Worm (Caenorhabditis elegans) whole organism, L4 larva: ENCODE measurements around the gene pcrg-1.

ENCODE experiments used
- D1046.2 ChIP-seq: fragments of 200-800 bp; sonication (Bioruptor generic); IDR thresholded peaks from 2 replicates; pipeline ENCODE4 v1.3.6; 2022; ENCODE audit warnings: missing genetic modification characterization, missing compliant biosample characterization
- F44E2.7 ChIP-seq: fragments of 200-800 bp; sonication (Bioruptor generic); IDR thresholded peaks from 2 replicates; pipeline ENCODE4 v2.1.2; 2022; ENCODE audit warnings: missing genetic modification characterization, missing compliant biosample characterization
- F49E8.2 ChIP-seq: sonication (generic microtip); optimal IDR thresholded peaks from 2 replicates; lab custom pipeline; 2016; ENCODE audit warnings: missing compliant biosample characterization, mild to moderate bottlenecking, missing genetic modification characterization, borderline replicate concordance
- R02D3.7 ChIP-seq: fragments of 150-350 bp; sonication (generic microtip); optimal IDR thresholded peaks from 3 replicates; lab custom pipeline; 2014; ENCODE audit warnings: missing biosample characterization, missing genetic modification characterization
- T26A8.4 ChIP-seq: fragments of 200-800 bp; sonication (Bioruptor generic); IDR thresholded peaks from 2 replicates; pipeline ENCODE4 v1.3.6; 2022; ENCODE audit warnings: missing genetic modification characterization, missing compliant biosample characterization
- Y5F2A.4 ChIP-seq: fragments of 200-800 bp; sonication (Bioruptor generic); optimal IDR thresholded peaks from 2 replicates; lab custom pipeline; 2018; ENCODE audit warnings: mild to moderate bottlenecking, missing genetic modification characterization, missing compliant biosample characterization
- Y75B8A.6 ChIP-seq: fragments of 200-800 bp; sonication (Bioruptor generic); IDR thresholded peaks from 2 replicates; pipeline ENCODE4 v1.3.6; 2022; ENCODE audit warnings: missing genetic modification reagents, missing genetic modification characterization, missing compliant biosample characterization
- aha-1 ChIP-seq: fragments of 150-350 bp; peaks from one replicate; lab custom pipeline; 2014; ENCODE audit warnings: missing biosample characterization, missing genetic modification characterization
- ama-1 ChIP-seq: fragments of 150-350 bp; optimal IDR thresholded peaks from 2 replicates; lab custom pipeline; 2014; ENCODE audit warnings: inconsistent platforms, mixed read lengths
- attf-4 ChIP-seq: sonication (generic microtip); optimal IDR thresholded peaks from 3 replicates; lab custom pipeline; 2017; ENCODE audit warnings: missing biosample characterization, missing genetic modification characterization
- ceh-44 ChIP-seq: fragments of 200-800 bp; sonication (Bioruptor generic); IDR thresholded peaks from 2 replicates; pipeline ENCODE4 v1.3.6; 2022; ENCODE audit warnings: missing genetic modification reagents, missing genetic modification characterization, missing compliant biosample characterization
- ceh-62 ChIP-seq: sonication (generic microtip); optimal IDR thresholded peaks from 2 replicates; lab custom pipeline; 2017; ENCODE audit warnings: missing biosample characterization, missing genetic modification characterization
- ces-1 ChIP-seq: fragments of 150-350 bp; sonication (generic microtip); optimal IDR thresholded peaks from 4 replicates; lab custom pipeline; 2014; ENCODE audit warnings: missing biosample characterization, missing genetic modification reagents, missing genetic modification characterization
- cey-2 ChIP-seq: sonication (generic microtip); optimal IDR thresholded peaks from 3 replicates; lab custom pipeline; 2017; ENCODE audit warnings: missing genetic modification characterization, mild to moderate bottlenecking, missing compliant biosample characterization, antibody characterized with exemption, borderline replicate concordance; ENCODE audit not compliant: insufficient read depth
- dmd-6 ChIP-seq: fragments of 200-800 bp; sonication (Bioruptor generic); IDR thresholded peaks from 2 replicates; pipeline ENCODE4 v1.3.6; 2022; ENCODE audit warnings: missing genetic modification reagents, missing genetic modification characterization, missing compliant biosample characterization
- dmd-8 ChIP-seq: fragments of 200-800 bp; sonication (Bioruptor generic); IDR thresholded peaks from 2 replicates; pipeline ENCODE4 v1.3.6; 2022; ENCODE audit warnings: missing genetic modification characterization, missing compliant biosample characterization
- dmd-9 ChIP-seq: fragments of 200-800 bp; sonication (Bioruptor generic); IDR thresholded peaks from 2 replicates; pipeline ENCODE4 v1.3.6; 2022; ENCODE audit warnings: missing genetic modification reagents, missing genetic modification characterization, missing compliant biosample characterization
- duxl-1 ChIP-seq: sonication (generic microtip); optimal IDR thresholded peaks from 2 replicates; lab custom pipeline; 2016; ENCODE audit warnings: mild to moderate bottlenecking, missing genetic modification characterization, moderate library complexity, missing compliant biosample characterization; ENCODE audit not compliant: poor library complexity
- dve-1 ChIP-seq: sonication (generic microtip); optimal IDR thresholded peaks from 2 replicates; lab custom pipeline; 2017; ENCODE audit warnings: antibody characterized with exemption, mild to moderate bottlenecking, missing genetic modification characterization, missing compliant biosample characterization; ENCODE audit not compliant: insufficient read depth
- fkh-10 ChIP-seq: fragments of 150-350 bp; optimal IDR thresholded peaks from 2 replicates; lab custom pipeline; 2014; ENCODE audit warnings: missing biosample characterization, missing genetic modification reagents, missing genetic modification characterization
- hif-1 ChIP-seq, 2 experiments: sonication (generic microtip); optimal IDR thresholded peaks; 2 replicates each; lab custom pipeline; 2016 to 2017; ENCODE audit warnings: missing compliant biosample characterization in 2 of 2, missing genetic modification characterization in 2 of 2, missing genetic modification reagents in 2 of 2, missing genotype in 2 of 2, mild to moderate bottlenecking in 1 of 2
- jun-1 ChIP-seq: fragments of 150-350 bp; optimal IDR thresholded peaks from 2 replicates; lab custom pipeline; 2014; ENCODE audit warnings: missing biosample characterization, missing genetic modification reagents, missing genetic modification characterization
- lin-38 ChIP-seq: fragments of 200-800 bp; sonication (Bioruptor generic); IDR thresholded peaks from 2 replicates; pipeline ENCODE4 v1.3.6; 2022; ENCODE audit warnings: missing genetic modification reagents, missing genetic modification characterization, missing compliant biosample characterization
- lin-39 ChIP-seq: fragments of 150-350 bp; optimal IDR thresholded peaks from 2 replicates; lab custom pipeline; 2014; ENCODE audit warnings: missing biosample characterization, missing genetic modification reagents, missing genetic modification characterization
- lsy-2 ChIP-seq, 2 experiments: fragments of 150-350 bp in 1 of 2; sonication (generic microtip) in 1 of 2; optimal IDR thresholded peaks; 2 replicates each; lab custom pipeline; 2014 to 2017; ENCODE audit warnings: missing biosample characterization in 2 of 2, missing genetic modification characterization in 2 of 2
- mdl-1 ChIP-seq, 2 experiments: fragments of 150-350 bp in 1 of 2; sonication (generic microtip) in 1 of 2; optimal IDR thresholded peaks; 2 replicates each; lab custom pipeline; 2014 to 2017; ENCODE audit warnings: missing biosample characterization in 2 of 2, missing genetic modification characterization in 2 of 2
- mdt-29 ChIP-seq: fragments of 200-800 bp; sonication (Bioruptor generic); IDR thresholded peaks from 2 replicates; pipeline ENCODE4 v1.3.6; 2022; ENCODE audit warnings: missing genetic modification reagents, missing genetic modification characterization, missing compliant biosample characterization
- mxl-2 ChIP-seq: fragments of 200-800 bp; sonication (Bioruptor generic); conservative IDR thresholded peaks from 2 replicates; pipeline ENCODE4 v1.3.6; 2022; ENCODE audit warnings: missing genetic modification reagents, missing genetic modification characterization, missing compliant biosample characterization
- mxl-3 ChIP-seq: fragments of 200-800 bp; sonication (Bioruptor generic); optimal IDR thresholded peaks from 2 replicates; lab custom pipeline; 2018; ENCODE audit warnings: mild to moderate bottlenecking, missing genetic modification characterization, missing compliant biosample characterization
- nhr-102 ChIP-seq: sonication (generic microtip); optimal IDR thresholded peaks from 2 replicates; lab custom pipeline; 2016; ENCODE audit warnings: mild to moderate bottlenecking, missing genetic modification characterization, moderate library complexity, missing compliant biosample characterization
- nhr-237 ChIP-seq: sonication (generic microtip); optimal IDR thresholded peaks from 2 replicates; lab custom pipeline; 2017; ENCODE audit warnings: missing biosample characterization, missing genetic modification characterization
- nhr-28 ChIP-seq: fragments of 150-350 bp; optimal IDR thresholded peaks from 2 replicates; lab custom pipeline; 2014; ENCODE audit warnings: missing biosample characterization, missing genetic modification characterization
- nhr-42 ChIP-seq: fragments of 200-800 bp; sonication (Bioruptor generic); IDR thresholded peaks from 2 replicates; pipeline ENCODE4 v1.3.6; 2022; ENCODE audit warnings: missing genetic modification characterization, missing compliant biosample characterization
- nhr-48 ChIP-seq: sonication (generic microtip); optimal IDR thresholded peaks from 2 replicates; lab custom pipeline; 2016; ENCODE audit warnings: mild to moderate bottlenecking, missing genetic modification characterization, missing compliant biosample characterization
- nhr-76 ChIP-seq: fragments of 150-350 bp; optimal IDR thresholded peaks from 2 replicates; lab custom pipeline; 2014; ENCODE audit warnings: missing biosample characterization, missing genetic modification characterization
- nhr-77 ChIP-seq: fragments of 150-350 bp; optimal IDR thresholded peaks from 2 replicates; lab custom pipeline; 2014; ENCODE audit warnings: missing biosample characterization, missing genetic modification characterization
- rbr-2 ChIP-seq: sonication (generic microtip); optimal IDR thresholded peaks from 2 replicates; lab custom pipeline; 2016; ENCODE audit warnings: missing genotype, missing genetic modification characterization, missing compliant biosample characterization
- sdz-12 ChIP-seq: fragments of 200-800 bp; sonication (Bioruptor generic); optimal IDR thresholded peaks from 2 replicates; lab custom pipeline; 2018; ENCODE audit warnings: mild to moderate bottlenecking, missing genetic modification characterization, missing compliant biosample characterization
- snpc-1.2 ChIP-seq: fragments of 200-800 bp; sonication (Bioruptor generic); IDR thresholded peaks from 2 replicates; pipeline ENCODE4 v1.3.6; 2022; ENCODE audit warnings: missing genetic modification reagents, missing genetic modification characterization, missing compliant biosample characterization
- snpc-4 ChIP-seq: fragments of 150-350 bp; optimal IDR thresholded peaks from 2 replicates; lab custom pipeline; 2014; ENCODE audit warnings: missing biosample characterization, missing genetic modification characterization
- spr-3 ChIP-seq: fragments of 200-800 bp; sonication (Bioruptor generic); optimal IDR thresholded peaks from 2 replicates; lab custom pipeline; 2018; ENCODE audit warnings: mild to moderate bottlenecking, missing genetic modification characterization, missing compliant biosample characterization
- unc-130 ChIP-seq: sonication (generic microtip); optimal IDR thresholded peaks from 2 replicates; lab custom pipeline; 2016; ENCODE audit warnings: missing genetic modification reagents, missing genetic modification characterization, missing compliant biosample characterization
- unc-62 ChIP-seq, 3 experiments: fragments of 150-350 bp in 1 of 3; sonication (generic microtip); optimal IDR thresholded peaks in 2 of 3; peaks in 1 of 3; 1 replicate in 1 of 3; 2 replicates in 2 of 3; lab custom pipeline; 2014 to 2017; ENCODE audit warnings: missing biosample characterization in 3 of 3, missing genetic modification characterization in 3 of 3, missing genetic modification reagents in 3 of 3, missing genotype in 1 of 3
- vab-7 ChIP-seq: fragments of 200-800 bp; sonication (Bioruptor generic); IDR thresholded peaks from 2 replicates; pipeline ENCODE4 v1.3.6; 2022; ENCODE audit warnings: missing genetic modification reagents, missing genetic modification characterization, missing compliant biosample characterization
- zag-1 ChIP-seq: fragments of 150-350 bp; optimal IDR thresholded peaks from 2 replicates; lab custom pipeline; 2014; ENCODE audit warnings: missing biosample characterization, missing genetic modification characterization
- zfp-2 ChIP-seq: sonication (generic microtip); optimal IDR thresholded peaks from 2 replicates; lab custom pipeline; 2016; ENCODE audit warnings: mild to moderate bottlenecking, missing genetic modification characterization, missing compliant biosample characterization

pcrg-1 gene

ce11 chrII:7200051-7200599 lies at the start of gene pcrg-1 (continued):
- peak; percentile 94 for TF ChIP-seq dmd-8 (GFP tag; lab: Robert Waterston, UW)
- TF ChIP-seq ama-1 = no peak
- no peak for TF ChIP-seq zag-1 (tag; lab: Kevin White, UChicago)
- TF ChIP-seq aha-1 = peak; percentile 89
- TF ChIP-seq Y75B8A.6 (GFP tag; lab: Robert Waterston, UW) = peak; percentile 91
- peak; percentile 67 for TF ChIP-seq nhr-48 (tag; lab: Kevin White, UChicago)

ce11 chrII:7151969-7152631 lies 48.2 kb upstream of the pcrg-1 start, which contains the start of gene fust-1:
TSS of gene fust-1 (plus strand) at chrII:7152581.
- TF ChIP-seq T26A8.4 (GFP tag; lab: Robert Waterston, UW) (peak; percentile 95), nhr-237 (tag; lab: Kevin White, UChicago) (no peak), zag-1 (tag; lab: Kevin White, UChicago) (peak; percentile 72), duxl-1 (tag; lab: Kevin White, UChicago) (peak; percentile 92), R02D3.7 (tag; lab: Kevin White, UChicago) (no peak), D1046.2 (GFP tag; lab: Robert Waterston, UW) (peak; percentile 74; the same call in 1 of the 2 replicates), snpc-1.2 (peak; percentile 78), mxl-3 (GFP tag; lab: Kevin White, UChicago) (peak; percentile 77), fkh-10 (GFP tag; lab: Kevin White, UChicago) (peak; percentile 82), spr-3 (GFP tag; lab: Kevin White, UChicago) (peak; percentile 81), unc-130 (GFP tag; lab: Kevin White, UChicago) (peak; percentile 44), vab-7 (GFP tag; lab: Robert Waterston, UW) (0 out of 2 replicates have a peak, but pooled peaks have one; percentile 49), sdz-12 (GFP tag; lab: Kevin White, UChicago) (no peak), dmd-9 (GFP tag; lab: Robert Waterston, UW) (peak; percentile 77; the same call in 1 of the 2 replicates), dve-1 (peak; percentile 97), snpc-4 (tag; lab: Kevin White, UChicago) (no peak), nhr-42 (GFP tag; lab: Robert Waterston, UW) (peak; percentile 93), nhr-77 (peak; percentile 85), jun-1 (tag; lab: Kevin White, UChicago) (peak; percentile 85), ama-1 (peak; percentile 72), nhr-28 (tag; lab: Kevin White, UChicago) (peak; percentile 87), F44E2.7 (peak; percentile 67; the same call in 1 of the 2 replicates), lin-39 (tag; lab: Kevin White, UChicago) (no peak), nhr-102 (tag; lab: Kevin White, UChicago) (peak; percentile 94), rbr-2 (peak; percentile 96), ceh-62 (tag; lab: Kevin White, UChicago) (no peak), hif-1 (tag; optimal IDR thresholded peaks at IDR 0.05; lab: Kevin White, UChicago) (peak; percentile 36 to 71), attf-4 (tag; lab: Kevin White, UChicago) (no peak), dmd-6 (GFP tag; lab: Robert Waterston, UW) (peak; percentile 95), aha-1 (peak; percentile 98), zfp-2 (tag; lab: Kevin White, UChicago) (peak; percentile 65), F49E8.2 (tag; lab: Kevin White, UChicago) (peak; percentile 90), ceh-44 (GFP tag; lab: Robert Waterston, UW) (0 out of 2 replicates have a peak, but pooled peaks have one; percentile 40), nhr-76 (tag; lab: Kevin White, UChicago) (peak; percentile 71), mxl-2 (peak; percentile 85; the same call in 1 of the 2 replicates), unc-62 (GFP tag; optimal IDR thresholded peaks at IDR 0.05 in 1 of 2; lab: Kevin White, UChicago) (peak in 1 of 2 experiments; percentile 90), unc-62 (tag; optimal IDR thresholded peaks at IDR 0.05; lab: Kevin White, UChicago) (no peak), lin-38 (peak; percentile 96), Y5F2A.4 (GFP tag; lab: Kevin White, UChicago) (peak; percentile 21), ces-1 (GFP tag; lab: Kevin White, UChicago) (peak; percentile 59), mdl-1 (tag; optimal IDR thresholded peaks at IDR 0.05; lab: Kevin White, UChicago) (peak in 1 of 2 experiments; percentile 68), lsy-2 (tag; optimal IDR thresholded peaks at IDR 0.05; lab: Kevin White, UChicago) (peak; percentile 80 to 97), mdt-29 (GFP tag; lab: Robert Waterston, UW) (peak; percentile 91), cey-2 (peak; percentile 76)
